Worm (Caenorhabditis elegans) whole organism, late embryonic: ENCODE results near the gene F49F1.15.

Experiments
- C08G9.2 ChIP-seq: sonication (generic microtip); optimal IDR thresholded peaks from 2 replicates; lab custom pipeline; 2016; ENCODE audit warnings: mild to moderate bottlenecking, missing genetic modification characterization, moderate library complexity, missing compliant biosample characterization
- K02D7.2 ChIP-seq: sonication (generic microtip); optimal IDR thresholded peaks from 2 replicates; lab custom pipeline; 2017; ENCODE audit warnings: mild to moderate bottlenecking, missing genetic modification characterization, missing compliant biosample characterization
- ama-1 ChIP-seq: fragments of 150-350 bp; optimal IDR thresholded peaks from 2 replicates; lab custom pipeline; 2014
- ceh-18 ChIP-seq: sonication (generic microtip); optimal IDR thresholded peaks from 2 replicates; lab custom pipeline; 2016; ENCODE audit warnings: missing genetic modification characterization, missing compliant biosample characterization
- ceh-30 ChIP-seq: fragments of 150-350 bp; optimal IDR thresholded peaks from 2 replicates; lab custom pipeline; 2014; ENCODE audit warnings: missing biosample characterization, missing genetic modification characterization
- ceh-48 ChIP-seq: sonication (generic microtip); optimal IDR thresholded peaks from 2 replicates; lab custom pipeline; 2016; ENCODE audit warnings: missing genetic modification characterization, inconsistent platforms, missing compliant biosample characterization
- dve-1 ChIP-seq: sonication (generic microtip); optimal IDR thresholded peaks from 2 replicates; lab custom pipeline; 2017; ENCODE audit warnings: antibody characterized with exemption, mild to moderate bottlenecking, missing genetic modification characterization, missing compliant biosample characterization
- hlh-6 ChIP-seq: sonication (generic microtip); optimal IDR thresholded peaks from 2 replicates; lab custom pipeline; 2016; ENCODE audit warnings: missing genotype, missing genetic modification characterization, missing compliant biosample characterization
- lim-6 ChIP-seq: sonication (generic microtip); optimal IDR thresholded peaks from 2 replicates; lab custom pipeline; 2016; ENCODE audit warnings: missing genetic modification characterization, missing compliant biosample characterization
- mec-3 ChIP-seq: sonication (generic microtip); optimal IDR thresholded peaks from 2 replicates; lab custom pipeline; 2016; ENCODE audit warnings: borderline replicate concordance, missing genetic modification characterization, missing compliant biosample characterization
- pag-3 ChIP-seq: sonication (generic microtip); optimal IDR thresholded peaks from 2 replicates; lab custom pipeline; 2016; ENCODE audit warnings: missing compliant biosample characterization, missing genetic modification characterization, borderline replicate concordance
- pha-4 ChIP-seq: fragments of 150-350 bp; optimal IDR thresholded peaks from 2 replicates; lab custom pipeline; 2018; ENCODE audit warnings: missing biosample characterization, missing genetic modification reagents, missing genetic modification characterization
- syd-9 ChIP-seq: sonication (generic microtip); optimal IDR thresholded peaks from 2 replicates; lab custom pipeline; 2016; ENCODE audit warnings: mild to moderate bottlenecking, missing genetic modification characterization, moderate library complexity, missing compliant biosample characterization

DNA sequence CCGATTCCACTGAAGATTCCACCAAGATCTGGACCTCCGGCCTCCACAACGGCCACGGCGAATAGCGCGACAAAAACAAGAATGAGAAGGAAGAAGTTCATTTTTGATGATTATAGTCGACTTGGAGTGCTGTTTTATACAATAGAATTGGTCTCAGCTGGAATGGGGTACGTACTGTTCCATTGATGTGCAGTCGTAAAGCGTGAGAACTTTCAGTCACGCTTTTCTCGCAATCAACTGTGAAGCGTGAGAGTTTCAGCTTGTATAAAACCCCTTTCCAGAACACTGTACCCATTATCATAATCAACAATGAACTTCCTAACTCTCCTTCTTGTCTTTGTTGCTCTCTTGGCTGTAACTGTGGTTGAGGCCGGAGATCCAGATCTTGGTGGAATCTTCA, 1.2 kb upstream of the F49F1.15 start, which contains the start of the genes F49F1.4 and F49F1.2:
- TF ChIP-seq hlh-6 (tag; lab: Kevin White, UChicago) (no peak), ceh-30 (tag; lab: Kevin White, UChicago) (no peak), mec-3 (tag; lab: Kevin White, UChicago) (no peak), ceh-48 (tag; lab: Kevin White, UChicago) (no peak), ama-1 (lab: Kevin White, UChicago) (no peak), dve-1 (tag; lab: Kevin White, UChicago) (no peak), pag-3 (tag; lab: Kevin White, UChicago) (no peak), K02D7.2 (no peak), pha-4 (tag; lab: Kevin White, UChicago) (no peak), ceh-18 (tag; lab: Kevin White, UChicago) (no peak), C08G9.2 (tag; lab: Kevin White, UChicago) (no peak), syd-9 (tag; lab: Kevin White, UChicago) (no peak), lim-6 (no peak)
